Worm (Caenorhabditis elegans): Measurements from ENCODE around the gene fis-1.
A peak's percentile ranks its signal among the peaks of the same experiment; 100 is the strongest.

ce11 chrII:6776418-6777034 is 21.6 kb downstream of the fis-1 start, which contains the start of gene ssup-72:
- TF ChIP-seq lin-39 (tag; optimal IDR thresholded peaks at IDR 0.05): no peak
- TF ChIP-seq spr-1 (tag; optimal IDR thresholded peaks at IDR 0.05): peak; percentile 42
- TF ChIP-seq nhr-76 (tag; optimal IDR thresholded peaks at IDR 0.05): no peak

Measured in whole organism, L4 larva.